Worm (Caenorhabditis elegans) whole organism, early embryonic: Measurements from ENCODE around the gene got-1.2.

Source experiments
- B0310.2 ChIP-seq: sonication (generic microtip); optimal IDR thresholded peaks from 2 replicates; lab custom pipeline; 2016; ENCODE audit warnings: mild to moderate bottlenecking, missing genetic modification characterization, missing compliant biosample characterization
- F13C5.2 ChIP-seq: sonication (generic microtip); optimal IDR thresholded peaks from 2 replicates; lab custom pipeline; 2017; ENCODE audit warnings: mild to moderate bottlenecking, missing genetic modification characterization, inconsistent platforms, missing compliant biosample characterization
- aly-1 ChIP-seq: sonication (generic microtip); optimal IDR thresholded peaks from 2 replicates; lab custom pipeline; 2016; ENCODE audit warnings: missing genetic modification characterization, missing compliant biosample characterization
- ama-1 ChIP-seq: fragments of 150-350 bp; optimal IDR thresholded peaks from 2 replicates; lab custom pipeline; 2014
- ceh-13 ChIP-seq: fragments of 200-800 bp; sonication (Bioruptor generic); optimal IDR thresholded peaks from 2 replicates; lab custom pipeline; 2018; ENCODE audit warnings: mild to moderate bottlenecking, missing genetic modification characterization, missing compliant biosample characterization
- ceh-36 ChIP-seq: sonication (generic microtip); optimal IDR thresholded peaks from 2 replicates; lab custom pipeline; 2016; ENCODE audit warnings: missing genetic modification characterization, inconsistent platforms, missing compliant biosample characterization
- ets-7 ChIP-seq: sonication (generic microtip); optimal IDR thresholded peaks from 2 replicates; lab custom pipeline; 2016; ENCODE audit warnings: missing genotype, missing genetic modification characterization, missing compliant biosample characterization
- flt-1 ChIP-seq: fragments of 200-800 bp; sonication (Bioruptor generic); IDR thresholded peaks from 2 replicates; pipeline ENCODE4 v1.3.6; 2022; ENCODE audit warnings: missing genetic modification characterization, missing compliant biosample characterization
- hmbx-1 ChIP-seq: sonication (generic microtip); optimal IDR thresholded peaks from 2 replicates; lab custom pipeline; 2016; ENCODE audit warnings: mild to moderate bottlenecking, missing genetic modification characterization, missing compliant biosample characterization
- hmg-4 ChIP-seq: fragments of 200-800 bp; sonication (Bioruptor generic); optimal IDR thresholded peaks from 2 replicates; lab custom pipeline; 2018; ENCODE audit warnings: mild to moderate bottlenecking, missing genetic modification characterization, missing compliant biosample characterization
- hnd-1 ChIP-seq: sonication (generic microtip); optimal IDR thresholded peaks from 2 replicates; lab custom pipeline; 2016; ENCODE audit warnings: missing genetic modification characterization, missing compliant biosample characterization
- pes-1 ChIP-seq: fragments of 200-800 bp; sonication (Bioruptor generic); IDR thresholded peaks from 2 replicates; pipeline ENCODE4 v1.3.6; 2022; ENCODE audit warnings: missing genetic modification reagents, missing genetic modification characterization, missing compliant biosample characterization
- scrt-1 ChIP-seq: fragments of 200-800 bp; sonication (Bioruptor generic); IDR thresholded peaks from 2 replicates; pipeline ENCODE4 v1.3.6; 2022; ENCODE audit warnings: missing genetic modification characterization, missing compliant biosample characterization
- sea-1 ChIP-seq: fragments of 200-800 bp; sonication (Bioruptor generic); conservative IDR thresholded peaks from 2 replicates; pipeline ENCODE4 v1.3.6; 2022; ENCODE audit warnings: missing genetic modification characterization, missing compliant biosample characterization
- tbx-11 ChIP-seq: fragments of 200-800 bp; sonication (Bioruptor generic); IDR thresholded peaks from 2 replicates; pipeline ENCODE4 v1.3.6; 2022; ENCODE audit warnings: missing genetic modification characterization, missing compliant biosample characterization
- tbx-37 ChIP-seq: fragments of 200-800 bp; sonication (Bioruptor generic); conservative IDR thresholded peaks from 2 replicates; pipeline ENCODE4 v1.3.6; 2022; ENCODE audit warnings: missing genetic modification reagents, missing genetic modification characterization, missing compliant biosample characterization
- tra-4 ChIP-seq: sonication (generic microtip); optimal IDR thresholded peaks from 2 replicates; lab custom pipeline; 2017; ENCODE audit warnings: missing genetic modification characterization, missing compliant biosample characterization

got-1.2 gene

ce11 chrX:16752196-16752595 lies 40.7 kb downstream of the got-1.2 start:
- TF ChIP-seq hmg-4 (GFP tag; lab: Kevin White, UChicago), result no peak
- TF ChIP-seq tbx-37 (GFP tag; lab: Robert Waterston, UW), result no peak
- no peak for TF ChIP-seq ets-7 (tag; lab: Kevin White, UChicago)
- no peak for TF ChIP-seq ama-1 (lab: Kevin White, UChicago)
- TF ChIP-seq hmbx-1 (tag; lab: Kevin White, UChicago), result no peak

- TF ChIP-seq ceh-36 (tag; lab: Kevin White, UChicago) (no peak), hnd-1 (tag; lab: Kevin White, UChicago) (no peak), pes-1 (GFP tag; lab: Robert Waterston, UW) (no peak), tra-4 (tag; lab: Kevin White, UChicago) (no peak), tbx-37 (GFP tag; lab: Robert Waterston, UW) (no peak), ets-7 (tag; lab: Kevin White, UChicago) (no peak), aly-1 (tag; lab: Kevin White, UChicago) (no peak), ceh-13 (GFP tag; lab: Kevin White, UChicago) (no peak), F13C5.2 (tag; lab: Kevin White, UChicago) (no peak), tbx-11 (no peak), B0310.2 (tag; lab: Kevin White, UChicago) (no peak), hmg-4 (GFP tag; lab: Kevin White, UChicago) (no peak), sea-1 (GFP tag; lab: Robert Waterston, UW) (no peak), hmbx-1 (tag; lab: Kevin White, UChicago) (no peak), scrt-1 (GFP tag; lab: Robert Waterston, UW) (no peak), flt-1 (no peak), ama-1 (lab: Kevin White, UChicago) (no peak)
These were observed 48.0 kb downstream of the got-1.2 start, which contains the start of gene C10E2.2 for ce11 chrX:16744940-16745339. Gene C10E2.2 (plus strand): TSS chrX:16745240.
